Fruit fly (Drosophila melanogaster) whole organism, embryonic: ENCODE data around the gene GluRIA.
A peak's percentile ranks its signal among the peaks of the same experiment; 100 is the strongest.

Experiments
- Atf6 ChIP-seq: fragments of 200-800 bp; sonication (Bioruptor generic); IDR thresholded peaks from 2 replicates; pipeline ENCODE4 v1.3.6; 2022; ENCODE audit warnings: missing biosample characterization, missing genetic modification characterization
- CG12769 ChIP-seq: fragments of 200-800 bp; sonication (Bioruptor generic); optimal IDR thresholded peaks from 2 replicates; lab custom pipeline; 2019; ENCODE audit warnings: missing biosample characterization, mild to moderate bottlenecking, missing genetic modification characterization, moderate library complexity
- CG14014 ChIP-seq: fragments of 200-800 bp; sonication (Bioruptor generic); IDR thresholded peaks from 2 replicates; pipeline ENCODE4 v1.3.6; 2022; ENCODE audit warnings: missing biosample characterization, missing genetic modification characterization
- CG1603 ChIP-seq: fragments of 200-800 bp; sonication (Bioruptor generic); optimal IDR thresholded peaks from 2 replicates; lab custom pipeline; 2019; ENCODE audit warnings: missing biosample characterization, mild to moderate bottlenecking, missing genetic modification characterization, moderate library complexity
- CG17328 ChIP-seq: fragments of 200-800 bp; sonication (Bioruptor generic); IDR thresholded peaks from 2 replicates; pipeline ENCODE4 v1.3.6; 2022; ENCODE audit warnings: missing biosample characterization, missing genetic modification characterization
- CG18599 ChIP-seq: fragments of 200-800 bp; sonication (Bioruptor generic); optimal IDR thresholded peaks from 3 replicates; lab custom pipeline; 2017; ENCODE audit warnings: missing biosample characterization, missing genetic modification characterization, mild to moderate bottlenecking, moderate library complexity, missing genetic modification reagents
- CG2116 ChIP-seq: fragments of 200-800 bp; sonication (Bioruptor generic); optimal IDR thresholded peaks from 3 replicates; lab custom pipeline; 2018; ENCODE audit warnings: missing biosample characterization, mild to moderate bottlenecking, missing genetic modification characterization
- CG2889 ChIP-seq: fragments of 200-800 bp; sonication (Bioruptor generic); IDR thresholded peaks from 3 replicates; pipeline ENCODE4 v1.3.6; 2022; ENCODE audit warnings: missing biosample characterization, missing genetic modification characterization
- CG3407 ChIP-seq: fragments of 200-800 bp; sonication (Bioruptor generic); optimal IDR thresholded peaks from 2 replicates; lab custom pipeline; 2018; ENCODE audit warnings: missing biosample characterization, mild to moderate bottlenecking, missing genetic modification characterization
- CG3838 ChIP-seq: fragments of 200-800 bp; sonication (Bioruptor generic); optimal IDR thresholded peaks from 3 replicates; lab custom pipeline; 2016; ENCODE audit warnings: missing biosample characterization, missing genetic modification characterization
- CG4360 ChIP-seq: fragments of 200-800 bp; sonication (Bioruptor generic); IDR thresholded peaks from 2 replicates; pipeline ENCODE4 v1.3.6; 2022; ENCODE audit warnings: missing biosample characterization, missing genetic modification characterization
- CG4404 ChIP-seq: fragments of 200-800 bp; sonication (Bioruptor generic); IDR thresholded peaks from 2 replicates; pipeline ENCODE4 v1.3.6; 2022; ENCODE audit warnings: missing biosample characterization, missing genetic modification characterization
- CG5953 ChIP-seq: fragments of 200-800 bp; sonication (Bioruptor generic); IDR thresholded peaks from 2 replicates; pipeline ENCODE4 v1.3.6; 2022; ENCODE audit warnings: missing biosample characterization, missing genetic modification characterization
- CG6813 ChIP-seq: fragments of 200-800 bp; sonication (Bioruptor generic); optimal IDR thresholded peaks from 2 replicates; lab custom pipeline; 2017; ENCODE audit warnings: missing biosample characterization, missing genetic modification characterization, mild to moderate bottlenecking, moderate library complexity, missing genetic modification reagents
- CG8944 ChIP-seq: fragments of 200-800 bp; sonication (Bioruptor generic); optimal IDR thresholded peaks from 3 replicates; lab custom pipeline; 2016; ENCODE audit warnings: missing biosample characterization, missing genetic modification characterization
- H15 ChIP-seq: fragments of 200-800 bp; sonication (Bioruptor generic); IDR thresholded peaks from 3 replicates; pipeline ENCODE4 v1.3.6; 2022; ENCODE audit warnings: missing biosample characterization, missing genetic modification characterization
- HLHmδ ChIP-seq: fragments of 200-800 bp; sonication (Bioruptor generic); optimal IDR thresholded peaks from 2 replicates; lab custom pipeline; 2018; ENCODE audit warnings: missing biosample characterization, mild to moderate bottlenecking, missing genetic modification characterization, moderate library complexity
- Hey ChIP-seq: fragments of 200-800 bp; sonication (Bioruptor generic); optimal IDR thresholded peaks from 3 replicates; lab custom pipeline; 2018; ENCODE audit warnings: missing biosample characterization, mild to moderate bottlenecking, missing genetic modification characterization
- Med ChIP-seq: fragments of 200-800 bp; sonication (Bioruptor generic); peaks from one replicate; lab custom pipeline; 2016; ENCODE audit warnings: missing biosample characterization, missing genetic modification characterization, mild to moderate bottlenecking, inconsistent platforms, moderate library complexity
- Mes4 ChIP-seq: fragments of 200-800 bp; sonication (Bioruptor generic); optimal IDR thresholded peaks from 2 replicates; lab custom pipeline; 2016; ENCODE audit warnings: missing biosample characterization, missing genetic modification characterization
- Neu2 ChIP-seq: fragments of 200-800 bp; sonication (Bioruptor generic); optimal IDR thresholded peaks from 3 replicates; lab custom pipeline; 2016; ENCODE audit warnings: missing biosample characterization, missing genetic modification characterization, borderline replicate concordance
- Nf-YA ChIP-seq: fragments of 200-800 bp; sonication (Bioruptor generic); IDR thresholded peaks from 2 replicates; pipeline ENCODE4 v1.3.6; 2022; ENCODE audit warnings: missing biosample characterization, missing genetic modification characterization
- Optix ChIP-seq: fragments of 200-800 bp; sonication (Bioruptor generic); IDR thresholded peaks from 3 replicates; pipeline ENCODE4 v1.3.6; 2022; ENCODE audit warnings: missing biosample characterization, missing genetic modification characterization
- Pdp1 ChIP-seq, 2 experiments: fragments of 200-800 bp; sonication (Bioruptor generic); optimal IDR thresholded peaks; 3 replicates each; lab custom pipeline; 2016; ENCODE audit warnings: missing biosample characterization in 2 of 2, missing genetic modification characterization in 2 of 2, mild to moderate bottlenecking in 1 of 2, moderate library complexity in 1 of 2
- Rfx ChIP-seq: fragments of 200-800 bp; sonication (Bioruptor generic); IDR thresholded peaks from 2 replicates; pipeline ENCODE4 v1.3.6; 2022; ENCODE audit warnings: missing biosample characterization, missing genetic modification characterization
- Rx ChIP-seq: fragments of 200-800 bp; sonication (Bioruptor generic); IDR thresholded peaks from 2 replicates; pipeline ENCODE4 v1.3.6; 2022; ENCODE audit warnings: missing biosample characterization, missing genetic modification characterization
- Sox102F ChIP-seq: fragments of 200-800 bp; sonication (Bioruptor generic); optimal IDR thresholded peaks from 2 replicates; lab custom pipeline; 2018; ENCODE audit warnings: missing biosample characterization, mild to moderate bottlenecking, missing genetic modification characterization, moderate library complexity
- Vsx1 ChIP-seq: fragments of 200-800 bp; sonication (Bioruptor generic); optimal IDR thresholded peaks from 2 replicates; lab custom pipeline; 2017; ENCODE audit warnings: missing biosample characterization, mild to moderate bottlenecking, missing genetic modification characterization, missing genetic modification reagents
- bcd ChIP-seq: fragments of 200-800 bp; sonication (Bioruptor generic); optimal IDR thresholded peaks from 2 replicates; lab custom pipeline; 2017; ENCODE audit warnings: missing biosample characterization, mild to moderate bottlenecking, missing genetic modification characterization
- chm ChIP-seq: fragments of 200-800 bp; sonication (Bioruptor generic); IDR thresholded peaks from 2 replicates; pipeline ENCODE4 v1.3.6; 2022; ENCODE audit warnings: missing biosample characterization, missing genetic modification characterization
- dysf ChIP-seq: fragments of 200-800 bp; sonication (Bioruptor generic); IDR thresholded peaks from 3 replicates; pipeline ENCODE4 v1.3.6; 2022; ENCODE audit warnings: missing biosample characterization, missing genetic modification characterization
- emc ChIP-seq: fragments of 200-800 bp; sonication (Bioruptor generic); optimal IDR thresholded peaks from 2 replicates; lab custom pipeline; 2016; ENCODE audit warnings: missing biosample characterization, missing genetic modification characterization
- exex ChIP-seq: fragments of 200-800 bp; sonication (Bioruptor generic); optimal IDR thresholded peaks from 4 replicates; lab custom pipeline; 2018; ENCODE audit warnings: missing biosample characterization, mild to moderate bottlenecking, missing genetic modification characterization, moderate library complexity
- fd3F ChIP-seq: fragments of 200-800 bp; sonication (Bioruptor generic); optimal IDR thresholded peaks from 2 replicates; lab custom pipeline; 2018; ENCODE audit warnings: missing biosample characterization, mild to moderate bottlenecking, missing genetic modification characterization, moderate library complexity
- gro ChIP-seq: fragments of 200-800 bp; sonication (Bioruptor generic); optimal IDR thresholded peaks from 2 replicates; lab custom pipeline; 2016; ENCODE audit warnings: missing biosample characterization, missing genetic modification characterization
- hkb ChIP-seq, 2 experiments: fragments of 200-800 bp in 1 of 2; fragments of >200 bp in 1 of 2; sonication (Bioruptor generic) in 1 of 2; IDR thresholded peaks in 1 of 2; optimal IDR thresholded peaks in 1 of 2; 2 replicates each; pipeline versions ENCODE4 v1.3.6 to Lab custom; 2017 to 2022; ENCODE audit warnings: missing biosample characterization in 1 of 2, missing genetic modification characterization in 1 of 2
- ind ChIP-seq: fragments of 200-800 bp; sonication (Bioruptor generic); optimal IDR thresholded peaks from 3 replicates; lab custom pipeline; 2016; ENCODE audit warnings: missing biosample characterization, missing genetic modification characterization
- lab ChIP-seq: fragments of 200-800 bp; sonication (Bioruptor generic); optimal IDR thresholded peaks from 3 replicates; lab custom pipeline; 2017; ENCODE audit warnings: missing biosample characterization, missing genetic modification characterization, mild to moderate bottlenecking, moderate library complexity, missing genetic modification reagents
- lov ChIP-seq, 2 experiments: fragments of 200-800 bp in 1 of 2; fragments of >200 bp in 1 of 2; sonication (Bioruptor generic) in 1 of 2; IDR thresholded peaks in 1 of 2; optimal IDR thresholded peaks in 1 of 2; 2 replicates in 1 of 2; 3 replicates in 1 of 2; pipeline versions ENCODE4 v1.3.6 to Lab custom; 2017 to 2022; ENCODE audit warnings: missing biosample characterization in 1 of 2, missing genetic modification characterization in 1 of 2
- onecut ChIP-seq: fragments of 200-800 bp; sonication (Bioruptor generic); IDR thresholded peaks from 2 replicates; pipeline ENCODE4 v1.3.6; 2022; ENCODE audit warnings: missing biosample characterization, missing genetic modification characterization
- org-1 ChIP-seq: fragments of 200-800 bp; sonication (Bioruptor generic); optimal IDR thresholded peaks from 2 replicates; lab custom pipeline; 2017; ENCODE audit warnings: missing biosample characterization, missing genetic modification characterization
- p53 ChIP-seq: fragments of 200-800 bp; sonication (Bioruptor generic); optimal IDR thresholded peaks from 2 replicates; lab custom pipeline; 2016; ENCODE audit warnings: missing biosample characterization, missing genetic modification characterization
- row ChIP-seq: fragments of 200-800 bp; sonication (Bioruptor generic); IDR thresholded peaks from 3 replicates; pipeline ENCODE4 v1.3.6; 2022; ENCODE audit warnings: missing biosample characterization, missing genetic modification characterization
- sens ChIP-seq: fragments of 200-800 bp; sonication (Bioruptor generic); peaks from one replicate; lab custom pipeline; 2016; ENCODE audit warnings: missing biosample characterization, missing genetic modification characterization
- sr ChIP-seq: fragments of 200-800 bp; sonication (Bioruptor generic); IDR thresholded peaks from 3 replicates; pipeline ENCODE4 v1.3.6; 2022; ENCODE audit warnings: missing biosample characterization, missing genetic modification characterization
- stc ChIP-seq: fragments of 200-800 bp; sonication (Bioruptor generic); IDR thresholded peaks from 2 replicates; pipeline ENCODE4 v1.3.6; 2022; ENCODE audit warnings: missing biosample characterization, missing genetic modification characterization
- sug ChIP-seq: fragments of 200-800 bp; optimal IDR thresholded peaks from 2 replicates; lab custom pipeline; 2019; ENCODE audit warnings: missing biosample characterization, mild to moderate bottlenecking, missing genetic modification characterization, moderate library complexity
- trem ChIP-seq: fragments of 200-800 bp; optimal IDR thresholded peaks from 3 replicates; lab custom pipeline; 2019; ENCODE audit warnings: missing biosample characterization, mild to moderate bottlenecking, missing genetic modification characterization, moderate library complexity
- ttk ChIP-seq: fragments of 200-800 bp; sonication (Bioruptor generic); IDR thresholded peaks from 2 replicates; pipeline ENCODE4 v2.1.2; 2022; ENCODE audit warnings: missing biosample characterization, missing genetic modification characterization
- yki ChIP-seq: fragments of >200 bp; optimal IDR thresholded peaks from 3 replicates; lab custom pipeline; 2018

GluRIA gene

DNA sequence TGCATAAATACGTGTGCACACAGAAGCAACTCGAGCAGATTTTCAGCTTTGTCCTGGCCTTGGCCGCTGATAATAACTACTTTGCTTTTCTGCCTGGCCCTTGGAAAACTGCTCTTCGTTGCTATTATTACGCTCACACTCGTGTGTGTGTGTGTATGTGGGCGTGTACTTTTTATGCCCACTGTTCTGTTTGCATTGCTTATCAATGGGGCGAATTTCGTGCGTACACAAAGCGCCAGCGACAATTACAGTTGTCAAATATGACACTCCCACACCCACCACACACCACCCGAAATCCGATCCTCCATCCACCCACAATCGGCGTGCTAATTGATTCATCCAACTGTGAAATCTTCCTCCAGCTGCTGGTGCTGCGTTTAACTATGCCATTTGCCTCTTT, 11.2 kb upstream of the GluRIA start (continued):
- TF ChIP-seq Sox102F (GFP tag; lab: Kevin White, UChicago) (peak; percentile 24), Atf6 (GFP tag; lab: Robert Waterston, UW) (peak; percentile 50), CG1603 (tag; lab: Kevin White, UChicago) (peak; percentile 37), CG6813 (GFP tag; lab: Kevin White, UChicago) (peak; percentile 24), sr (0 out of 3 replicates have a peak, but pooled peaks have one; percentile 36), stc (GFP tag; lab: Robert Waterston, UW) (peak; percentile 38; the same call in 1 of the 2 replicates), ind (GFP tag; lab: Kevin White, UChicago) (no peak), CG17328 (GFP tag; lab: Robert Waterston, UW) (no peak), bcd (GFP tag; lab: Kevin White, UChicago) (peak; percentile 33), CG5953 (GFP tag; lab: Robert Waterston, UW) (0 out of 2 replicates have a peak, but pooled peaks have one; percentile 9), H15 (GFP tag; lab: Robert Waterston, UW) (no peak), Nf-YA (GFP tag; lab: Robert Waterston, UW) (0 out of 2 replicates have a peak, but pooled peaks have one; percentile 7), Rx (GFP tag; lab: Robert Waterston, UW) (0 out of 2 replicates have a peak, but pooled peaks have one; percentile 44), Med (GFP tag; lab: Kevin White, UChicago) (peak; percentile 76), trem (tag; lab: Kevin White, UChicago) (no peak), CG12769 (peak; percentile 18), Rfx (peak; percentile 54), yki (lab: Kevin White, UChicago) (no peak), emc (GFP tag; lab: Kevin White, UChicago) (no peak), CG8944 (GFP tag; lab: Kevin White, UChicago) (no peak), lov (optimal IDR thresholded peaks at IDR 0.05; lab: Kevin White, UChicago) (no peak), lov (GFP tag; IDR thresholded peaks at IDR 0.05; lab: Robert Waterston, UW) (0 out of 3 replicates have a peak, but pooled peaks have one; percentile 42), chm (GFP tag; lab: Robert Waterston, UW) (no peak), onecut (GFP tag; lab: Robert Waterston, UW) (peak; percentile 39), Mes4 (no peak), CG2116 (GFP tag; lab: Kevin White, UChicago) (no peak), org-1 (GFP tag; lab: Kevin White, UChicago) (peak; percentile 36), p53 (GFP tag; lab: Kevin White, UChicago) (no peak), CG3407 (peak; percentile 5), Optix (GFP tag; lab: Robert Waterston, UW) (no peak), dysf (GFP tag; lab: Robert Waterston, UW) (peak; percentile 54; the same call in 1 of the 3 replicates), HLHmδ (GFP tag; lab: Kevin White, UChicago) (no peak), hkb (optimal IDR thresholded peaks at IDR 0.05; lab: Kevin White, UChicago) (no peak), hkb (GFP tag; IDR thresholded peaks at IDR 0.05; lab: Robert Waterston, UW) (peak; percentile 60), sens (GFP tag; lab: Kevin White, UChicago) (peak; percentile 51), CG2889 (GFP tag; lab: Robert Waterston, UW) (0 out of 3 replicates have a peak, but pooled peaks have one; percentile 42), ttk (0 out of 2 replicates have a peak, but pooled peaks have one; percentile 12), Neu2 (GFP tag; lab: Kevin White, UChicago) (no peak), CG4404 (GFP tag; lab: Robert Waterston, UW) (no peak), Pdp1 (GFP tag; optimal IDR thresholded peaks at IDR 0.05; lab: Kevin White, UChicago) (no peak), fd3F (no peak)

DNA sequence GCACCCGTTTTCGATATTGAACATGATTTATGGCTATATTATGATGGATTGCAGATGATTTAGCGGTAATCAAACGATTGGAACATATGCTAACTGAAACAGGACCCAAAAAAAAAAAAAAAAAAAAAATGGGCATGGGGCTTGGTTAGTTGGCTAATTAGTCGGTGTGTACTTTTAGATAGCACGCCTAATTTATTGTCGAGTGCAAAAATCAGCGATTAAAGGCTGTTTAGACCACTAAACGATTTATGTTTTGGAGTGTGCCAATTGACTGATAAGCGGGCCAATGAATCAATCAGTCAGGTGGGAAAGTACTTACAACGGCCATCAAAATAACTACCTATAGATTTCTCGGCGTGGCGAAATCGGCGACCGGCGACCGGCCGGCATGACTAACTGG, 8.7 kb upstream of the GluRIA start:
- TF ChIP-seq CG18599 (GFP tag; lab: Kevin White, UChicago) (peak; percentile 15), sug (peak; percentile 46), CG4360 (GFP tag; lab: Robert Waterston, UW) (no peak), exex (peak; percentile 96), Hey (peak; percentile 22), CG3838 (GFP tag; lab: Kevin White, UChicago) (no peak), Vsx1 (GFP tag; lab: Kevin White, UChicago) (peak; percentile 59), gro (peak; percentile 53), CG14014 (GFP tag; lab: Robert Waterston, UW) (no peak), lab (GFP tag; lab: Kevin White, UChicago) (peak; percentile 67), row (GFP tag; lab: Robert Waterston, UW) (no peak)
